Worm (Caenorhabditis elegans): ENCODE results near the gene T13C5.3.

T13C5.3 gene

ce11 chrX:6205325-6205724 is 27.0 kb downstream of the T13C5.3 start:
- TF ChIP-seq rnt-1 (tag; optimal IDR thresholded peaks at IDR 0.05): no peak
- TF ChIP-seq unc-86 (tag; optimal IDR thresholded peaks at IDR 0.05): no peak
- TF ChIP-seq ets-4 (tag; optimal IDR thresholded peaks at IDR 0.05): no peak
- TF ChIP-seq T23F11.4 (GFP tag; optimal IDR thresholded peaks at IDR 0.05): no peak
- no peak for TF ChIP-seq nhr-11 (tag; optimal IDR thresholded peaks at IDR 0.05)
- TF ChIP-seq zip-5 (tag; optimal IDR thresholded peaks at IDR 0.05): no peak
- no peak for TF ChIP-seq nhr-232 (tag; optimal IDR thresholded peaks at IDR 0.05)
- TF ChIP-seq pha-4 (tag; optimal IDR thresholded peaks at IDR 0.05): no peak
- no peak for TF ChIP-seq C08G9.2 (tag; optimal IDR thresholded peaks at IDR 0.05)
- TF ChIP-seq elt-4 (tag; optimal IDR thresholded peaks at IDR 0.05): no peak
- no peak for TF ChIP-seq ceh-31 (tag; optimal IDR thresholded peaks at IDR 0.05)
- no peak for TF ChIP-seq ceh-19 (GFP tag; optimal IDR thresholded peaks at IDR 0.05)
- no peak for TF ChIP-seq pax-1 (tag; optimal IDR thresholded peaks at IDR 0.05)
- no peak for TF ChIP-seq pros-1 (tag; optimal IDR thresholded peaks at IDR 0.05)
- TF ChIP-seq nfya-1 (tag; optimal IDR thresholded peaks at IDR 0.05): no peak
- TF ChIP-seq ceh-2 (tag; optimal IDR thresholded peaks at IDR 0.05): no peak

ce11 chrX:6206305-6206704 is 28.0 kb downstream of the T13C5.3 start, which contains the start of gene mtp-18:
TSS of gene mtp-18 (minus strand) at chrX:6206405.
- TF ChIP-seq dve-1 (tag; optimal IDR thresholded peaks at IDR 0.05) (no peak), ceh-31 (tag; optimal IDR thresholded peaks at IDR 0.05) (no peak), fkh-6 (tag; optimal IDR thresholded peaks at IDR 0.05) (no peak), tbx-2 (tag; optimal IDR thresholded peaks at IDR 0.05) (no peak), ceh-19 (GFP tag; optimal IDR thresholded peaks at IDR 0.05) (no peak), hlh-6 (tag; optimal IDR thresholded peaks at IDR 0.05) (no peak), zip-5 (tag; optimal IDR thresholded peaks at IDR 0.05) (no peak), sdc-2 (tag; optimal IDR thresholded peaks at IDR 0.05) (no peak), ceh-48 (tag; optimal IDR thresholded peaks at IDR 0.05) (no peak), nhr-232 (tag; optimal IDR thresholded peaks at IDR 0.05) (no peak), hlh-30 (tag; optimal IDR thresholded peaks at IDR 0.05; ENCODE audit: insufficient read depth) (no peak), pqm-1 (tag; optimal IDR thresholded peaks at IDR 0.05) (no peak), nhr-11 (tag; optimal IDR thresholded peaks at IDR 0.05) (no peak), ceh-34 (tag; optimal IDR thresholded peaks at IDR 0.05) (no peak), rnt-1 (tag; optimal IDR thresholded peaks at IDR 0.05) (no peak), K02D7.2 (tag; optimal IDR thresholded peaks at IDR 0.05) (no peak), ama-1 (optimal IDR thresholded peaks at IDR 0.05) (no peak), ceh-30 (tag; optimal IDR thresholded peaks at IDR 0.05) (no peak), ahr-1 (tag; optimal IDR thresholded peaks at IDR 0.05) (no peak), unc-86 (tag; optimal IDR thresholded peaks at IDR 0.05) (no peak)

ce11 chrX:6207687-6208088 is 29.4 kb downstream of the T13C5.3 start, which contains the start of gene T13C5.6:
TSS of gene T13C5.6 (minus strand) at chrX:6207687.
- TF ChIP-seq dve-1 (tag; optimal IDR thresholded peaks at IDR 0.05) (peak; percentile 94), ceh-45 (GFP tag; IDR thresholded peaks at IDR 0.05) (peak; percentile 92), ref-2 (tag; optimal IDR thresholded peaks at IDR 0.05) (peak; percentile 98), ceh-2 (tag; optimal IDR thresholded peaks at IDR 0.05) (peak; percentile 98), hlh-6 (tag; optimal IDR thresholded peaks at IDR 0.05) (peak; percentile 98), Y22D7AL.16 (tag; optimal IDR thresholded peaks at IDR 0.05) (peak; percentile 95), eyg-1 (tag; optimal IDR thresholded peaks at IDR 0.05) (peak; percentile 97), tbx-2 (tag; optimal IDR thresholded peaks at IDR 0.05) (peak; percentile 98), ztf-16 (tag; optimal IDR thresholded peaks at IDR 0.05) (peak; percentile 98), gmeb-2 (tag; optimal IDR thresholded peaks at IDR 0.05) (peak; percentile 98), lim-6 (tag; optimal IDR thresholded peaks at IDR 0.05) (peak; percentile 96), fax-1 (tag; optimal IDR thresholded peaks at IDR 0.05) (peak; percentile 97), nfya-1 (tag; optimal IDR thresholded peaks at IDR 0.05) (peak; percentile 86), ceh-19 (GFP tag; optimal IDR thresholded peaks at IDR 0.05) (peak; percentile 97), che-1 (tag; optimal IDR thresholded peaks at IDR 0.05) (peak; percentile 95), C38D4.7 (GFP tag; optimal IDR thresholded peaks at IDR 0.05) (peak; percentile 94), ahr-1 (tag; optimal IDR thresholded peaks at IDR 0.05) (peak; percentile 93), pqm-1 (tag; optimal IDR thresholded peaks at IDR 0.05) (peak; percentile 92), ceh-24 (tag; optimal IDR thresholded peaks at IDR 0.05) (peak; percentile 96), ceh-18 (tag; optimal IDR thresholded peaks at IDR 0.05) (peak; percentile 97), ceh-31 (tag; optimal IDR thresholded peaks at IDR 0.05) (peak; percentile 97), zip-5 (tag; optimal IDR thresholded peaks at IDR 0.05) (peak; percentile 91), ceh-34 (tag; optimal IDR thresholded peaks at IDR 0.05) (peak; percentile 98), odd-2 (tag; optimal IDR thresholded peaks at IDR 0.05) (peak; percentile 74), ama-1 (optimal IDR thresholded peaks at IDR 0.05) (no peak), sox-2 (GFP tag; IDR thresholded peaks at IDR 0.05) (peak; percentile 96), madf-2 (tag; optimal IDR thresholded peaks at IDR 0.05) (peak; percentile 95), ceh-22 (tag; optimal IDR thresholded peaks at IDR 0.05) (peak; percentile 58), dmd-4 (tag; optimal IDR thresholded peaks at IDR 0.05; ENCODE audit: borderline replicate concordance) (peak; percentile 96), K09A11.1 (tag; optimal IDR thresholded peaks at IDR 0.05; ENCODE audit: insufficient read depth) (peak; percentile 82), fkh-10 (GFP tag; optimal IDR thresholded peaks at IDR 0.05) (peak; percentile 82)

Data from whole organism, late embryonic.